Fruit fly (Drosophila melanogaster) whole organism, embryonic: ENCODE measurements around the gene CG32812.
A peak's percentile ranks its signal among the peaks of the same experiment; 100 is the strongest.

Experiments
- Abd-B ChIP-seq: fragments of 200-800 bp; sonication (Bioruptor generic); optimal IDR thresholded peaks from 2 replicates; lab custom pipeline; 2018; ENCODE audit warnings: missing biosample characterization, mild to moderate bottlenecking, missing genetic modification characterization, moderate library complexity
- B-H1 ChIP-seq: fragments of 200-800 bp; sonication (Bioruptor generic); IDR thresholded peaks from 3 replicates; pipeline ENCODE4 v1.3.6; 2022; ENCODE audit warnings: missing biosample characterization, missing genetic modification characterization
- CG10274 ChIP-seq: fragments of 200-800 bp; sonication (Bioruptor generic); optimal IDR thresholded peaks from 3 replicates; lab custom pipeline; 2017; ENCODE audit warnings: missing biosample characterization, mild to moderate bottlenecking, missing genetic modification characterization
- CG10979 ChIP-seq: fragments of 200-800 bp; sonication (Bioruptor generic); optimal IDR thresholded peaks from 2 replicates; lab custom pipeline; 2018; ENCODE audit warnings: missing biosample characterization, mild to moderate bottlenecking, missing genetic modification characterization, moderate library complexity
- CG13296 ChIP-seq: fragments of 200-800 bp; sonication (Bioruptor generic); optimal IDR thresholded peaks from 3 replicates; lab custom pipeline; 2018; ENCODE audit warnings: missing biosample characterization, mild to moderate bottlenecking, missing genetic modification characterization
- CG13424 ChIP-seq: fragments of 200-800 bp; sonication (Bioruptor generic); optimal IDR thresholded peaks from 2 replicates; lab custom pipeline; 2019; ENCODE audit warnings: missing biosample characterization, mild to moderate bottlenecking, missing genetic modification characterization, moderate library complexity
- CG13775 ChIP-seq: fragments of 200-800 bp; sonication (Bioruptor generic); optimal IDR thresholded peaks from 3 replicates; lab custom pipeline; 2017; ENCODE audit warnings: missing biosample characterization, mild to moderate bottlenecking, missing genetic modification characterization
- CG15696 ChIP-seq: fragments of 200-800 bp; sonication (Bioruptor generic); optimal IDR thresholded peaks from 2 replicates; lab custom pipeline; 2019; ENCODE audit warnings: missing biosample characterization, mild to moderate bottlenecking, missing genetic modification characterization, moderate library complexity
- CG17359 ChIP-seq: fragments of 200-800 bp; sonication (Bioruptor generic); optimal IDR thresholded peaks from 3 replicates; lab custom pipeline; 2018; ENCODE audit warnings: missing biosample characterization, mild to moderate bottlenecking, missing genetic modification characterization, moderate library complexity
- CG17385 ChIP-seq: fragments of 200-800 bp; sonication (Bioruptor generic); optimal IDR thresholded peaks from 3 replicates; lab custom pipeline; 2018; ENCODE audit warnings: missing biosample characterization, mild to moderate bottlenecking, missing genetic modification characterization
- CG17829 ChIP-seq: fragments of 200-800 bp; optimal IDR thresholded peaks from 2 replicates; lab custom pipeline; 2019; ENCODE audit warnings: missing biosample characterization, mild to moderate bottlenecking, missing genetic modification characterization, moderate library complexity
- CG31224 ChIP-seq: fragments of 200-800 bp; sonication (Bioruptor generic); IDR thresholded peaks from 2 replicates; pipeline ENCODE4 v1.3.6; 2022; ENCODE audit warnings: missing biosample characterization, missing genetic modification characterization
- CG3163 ChIP-seq: fragments of 200-800 bp; sonication (Bioruptor generic); optimal IDR thresholded peaks from 3 replicates; lab custom pipeline; 2016; ENCODE audit warnings: missing biosample characterization, missing genetic modification characterization
- CG4707 ChIP-seq: fragments of 200-800 bp; sonication (Bioruptor generic); optimal IDR thresholded peaks from 2 replicates; lab custom pipeline; 2018; ENCODE audit warnings: missing biosample characterization, mild to moderate bottlenecking, missing genetic modification characterization, moderate library complexity
- CG6254 ChIP-seq: fragments of 200-800 bp; sonication (Bioruptor generic); optimal IDR thresholded peaks from 3 replicates; lab custom pipeline; 2017; ENCODE audit warnings: mild to moderate bottlenecking, missing biosample characterization, missing genetic modification reagents, missing genetic modification characterization
- CG7556 ChIP-seq: fragments of 200-800 bp; sonication (Bioruptor generic); optimal IDR thresholded peaks from 2 replicates; lab custom pipeline; 2017; ENCODE audit warnings: missing biosample characterization, mild to moderate bottlenecking, missing genetic modification characterization
- CG7839 ChIP-seq: fragments of 200-800 bp; sonication (Bioruptor generic); optimal IDR thresholded peaks from 3 replicates; lab custom pipeline; 2018; ENCODE audit warnings: missing biosample characterization, mild to moderate bottlenecking, missing genetic modification characterization, moderate library complexity
- CG7928 ChIP-seq: fragments of 200-800 bp; sonication (Bioruptor generic); optimal IDR thresholded peaks from 2 replicates; lab custom pipeline; 2017; ENCODE audit warnings: missing biosample characterization, mild to moderate bottlenecking, missing genetic modification characterization
- CG8359 ChIP-seq: fragments of 200-800 bp; sonication (Bioruptor generic); optimal IDR thresholded peaks from 2 replicates; lab custom pipeline; 2017; ENCODE audit warnings: missing biosample characterization, mild to moderate bottlenecking, missing genetic modification characterization, borderline replicate concordance
- CG9609 ChIP-seq: fragments of 200-800 bp; sonication (Bioruptor generic); optimal IDR thresholded peaks from 3 replicates; lab custom pipeline; 2016; ENCODE audit warnings: missing biosample characterization, missing genetic modification characterization
- Dek ChIP-seq: fragments of 200-800 bp; sonication (Bioruptor generic); optimal IDR thresholded peaks from 3 replicates; lab custom pipeline; 2019; ENCODE audit warnings: missing biosample characterization, mild to moderate bottlenecking, missing genetic modification characterization, moderate library complexity
- Dip3 ChIP-seq: fragments of 200-800 bp; sonication (Bioruptor generic); optimal IDR thresholded peaks from 3 replicates; lab custom pipeline; 2016; ENCODE audit warnings: missing biosample characterization, missing genetic modification characterization
- Drgx ChIP-seq: fragments of 200-800 bp; sonication (Bioruptor generic); IDR thresholded peaks from 2 replicates; pipeline ENCODE4 v1.3.6; 2022; ENCODE audit warnings: missing biosample characterization, missing genetic modification characterization
- Hsf ChIP-seq: fragments of 200-800 bp; sonication (Bioruptor generic); optimal IDR thresholded peaks from 3 replicates; lab custom pipeline; 2016; ENCODE audit warnings: missing biosample characterization, missing genetic modification characterization
- Mes4 ChIP-seq: fragments of 200-800 bp; sonication (Bioruptor generic); optimal IDR thresholded peaks from 2 replicates; lab custom pipeline; 2016; ENCODE audit warnings: missing biosample characterization, missing genetic modification characterization
- Myb ChIP-seq: fragments of 200-800 bp; sonication (Bioruptor generic); optimal IDR thresholded peaks from 2 replicates; lab custom pipeline; 2016; ENCODE audit warnings: missing biosample characterization, missing genetic modification characterization
- Optix ChIP-seq: fragments of 200-800 bp; sonication (Bioruptor generic); IDR thresholded peaks from 3 replicates; pipeline ENCODE4 v1.3.6; 2022; ENCODE audit warnings: missing biosample characterization, missing genetic modification characterization
- Pdp1 ChIP-seq, 2 experiments: fragments of 200-800 bp; sonication (Bioruptor generic); optimal IDR thresholded peaks; 3 replicates each; lab custom pipeline; 2016; ENCODE audit warnings: missing biosample characterization in 2 of 2, missing genetic modification characterization in 2 of 2, mild to moderate bottlenecking in 1 of 2, moderate library complexity in 1 of 2
- Sin3A ChIP-seq: fragments of >200 bp; optimal IDR thresholded peaks from 2 replicates; lab custom pipeline; 2018
- Sox100B ChIP-seq: fragments of 200-800 bp; sonication (Bioruptor generic); optimal IDR thresholded peaks from 3 replicates; lab custom pipeline; 2018; ENCODE audit warnings: missing biosample characterization, mild to moderate bottlenecking, missing genetic modification characterization
- Sox102F ChIP-seq: fragments of 200-800 bp; sonication (Bioruptor generic); optimal IDR thresholded peaks from 2 replicates; lab custom pipeline; 2018; ENCODE audit warnings: missing biosample characterization, mild to moderate bottlenecking, missing genetic modification characterization, moderate library complexity
- Trl ChIP-seq, 3 experiments: fragments of >200 bp in 2 of 3; fragments of 200-800 bp in 1 of 3; sonication (Bioruptor generic) in 1 of 3; optimal IDR thresholded peaks; 2 replicates in 1 of 3; 3 replicates in 2 of 3; lab custom pipeline; 2016 to 2017; ENCODE audit warnings: missing biosample characterization in 1 of 3, missing genetic modification characterization in 1 of 3
- Xbp1 ChIP-seq: fragments of 200-800 bp; sonication (Bioruptor generic); optimal IDR thresholded peaks from 3 replicates; lab custom pipeline; 2016; ENCODE audit warnings: missing biosample characterization, mild to moderate bottlenecking, missing genetic modification characterization
- Xrp1 ChIP-seq: fragments of 200-800 bp; sonication (Bioruptor generic); IDR thresholded peaks from 2 replicates; pipeline ENCODE4 v1.3.6; 2022; ENCODE audit warnings: missing biosample characterization, missing genetic modification characterization
- dm ChIP-seq: fragments of 200-800 bp; sonication (Bioruptor generic); optimal IDR thresholded peaks from 3 replicates; lab custom pipeline; 2016; ENCODE audit warnings: missing biosample characterization, missing genetic modification characterization
- dmrt99B ChIP-seq: fragments of 200-800 bp; sonication (Bioruptor generic); optimal IDR thresholded peaks from 2 replicates; lab custom pipeline; 2018; ENCODE audit warnings: missing biosample characterization, mild to moderate bottlenecking, missing genetic modification characterization, moderate library complexity
- dysf ChIP-seq: fragments of 200-800 bp; sonication (Bioruptor generic); IDR thresholded peaks from 3 replicates; pipeline ENCODE4 v1.3.6; 2022; ENCODE audit warnings: missing biosample characterization, missing genetic modification characterization
- fd96Cb ChIP-seq: fragments of 200-800 bp; sonication (Bioruptor generic); optimal IDR thresholded peaks from 2 replicates; lab custom pipeline; 2018; ENCODE audit warnings: missing biosample characterization, mild to moderate bottlenecking, missing genetic modification characterization, moderate library complexity
- kay ChIP-seq: fragments of 200-800 bp; sonication (Bioruptor generic); optimal IDR thresholded peaks from 2 replicates; lab custom pipeline; 2016; ENCODE audit warnings: missing biosample characterization, missing genetic modification characterization
- lmd ChIP-seq: fragments of 200-800 bp; sonication (Bioruptor generic); IDR thresholded peaks from 2 replicates; pipeline ENCODE4 v1.3.6; 2022; ENCODE audit warnings: missing biosample characterization, missing genetic modification characterization
- lola ChIP-seq, 3 experiments: fragments of >200 bp in 2 of 3; fragments of 200-800 bp in 1 of 3; sonication (Bioruptor generic) in 1 of 3; optimal IDR thresholded peaks; 2 replicates each; lab custom pipeline; 2017 to 2019; ENCODE audit warnings: missing biosample characterization in 3 of 3, missing genetic modification characterization in 3 of 3, mild to moderate bottlenecking in 1 of 3, moderate library complexity in 1 of 3
- run ChIP-seq: fragments of 200-800 bp; sonication (Bioruptor generic); optimal IDR thresholded peaks from 3 replicates; lab custom pipeline; 2018; ENCODE audit warnings: missing biosample characterization, mild to moderate bottlenecking, missing genetic modification characterization
- sens ChIP-seq: fragments of 200-800 bp; sonication (Bioruptor generic); peaks from one replicate; lab custom pipeline; 2016; ENCODE audit warnings: missing biosample characterization, missing genetic modification characterization
- sim ChIP-seq: fragments of 200-800 bp; sonication (Bioruptor generic); IDR thresholded peaks from 2 replicates; pipeline ENCODE4 v1.3.6; 2022; ENCODE audit warnings: missing biosample characterization, missing genetic modification characterization
- sob ChIP-seq: fragments of 200-800 bp; sonication (Bioruptor generic); IDR thresholded peaks from 2 replicates; pipeline ENCODE4 v1.3.6; 2022; ENCODE audit warnings: missing biosample characterization, missing genetic modification characterization
- stwl ChIP-seq: fragments of 200-800 bp; sonication (Bioruptor generic); optimal IDR thresholded peaks from 3 replicates; lab custom pipeline; 2018; ENCODE audit warnings: missing biosample characterization, mild to moderate bottlenecking, missing genetic modification characterization, moderate library complexity
- sug ChIP-seq: fragments of 200-800 bp; optimal IDR thresholded peaks from 2 replicates; lab custom pipeline; 2019; ENCODE audit warnings: missing biosample characterization, mild to moderate bottlenecking, missing genetic modification characterization, moderate library complexity
- trh ChIP-seq: fragments of 200-800 bp; sonication (Bioruptor generic); optimal IDR thresholded peaks from 2 replicates; lab custom pipeline; 2016; ENCODE audit warnings: missing biosample characterization, missing genetic modification characterization
- unpg ChIP-seq: fragments of 200-800 bp; sonication (Bioruptor generic); optimal IDR thresholded peaks from 3 replicates; lab custom pipeline; 2018; ENCODE audit warnings: missing biosample characterization, mild to moderate bottlenecking, missing genetic modification characterization, moderate library complexity
- vvl ChIP-seq: fragments of 200-800 bp; sonication (Bioruptor generic); IDR thresholded peaks from 2 replicates; pipeline ENCODE4 v1.3.6; 2022; ENCODE audit warnings: missing biosample characterization, missing genetic modification characterization

The CG32812 gene

DNA sequence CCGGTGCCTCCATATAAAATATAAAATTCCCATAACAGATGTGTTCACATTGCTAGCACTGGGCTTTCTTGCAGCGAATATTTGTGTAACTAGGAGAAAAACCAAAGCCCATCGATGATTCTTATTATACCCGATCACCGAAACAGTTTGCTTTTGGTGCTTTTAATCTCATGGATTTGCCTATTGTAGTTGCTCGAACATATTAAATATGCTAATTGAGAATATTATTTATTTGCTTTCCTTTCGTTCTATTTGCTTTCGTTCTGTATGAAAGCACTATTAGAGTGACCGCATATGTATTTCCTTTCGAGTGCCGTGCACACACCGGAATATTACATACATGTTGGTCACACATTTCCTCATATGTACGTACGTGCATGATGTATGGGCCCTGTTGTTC lies 16.4 kb upstream of the CG32812 start (continued):
- TF ChIP-seq CG9609 (GFP tag; lab: Kevin White, UChicago) (no peak), Sox102F (GFP tag; lab: Kevin White, UChicago) (peak; percentile 13), lmd (peak; percentile 53), kay (GFP tag; lab: Kevin White, UChicago) (no peak), CG6254 (no peak), CG15696 (tag; lab: Kevin White, UChicago) (no peak), CG10979 (tag; lab: Kevin White, UChicago) (peak; percentile 50), B-H1 (GFP tag; lab: Robert Waterston, UW) (no peak), Xrp1 (GFP tag; lab: Robert Waterston, UW) (peak; percentile 56), CG7928 (GFP tag; lab: Kevin White, UChicago) (peak; percentile 5), CG10274 (GFP tag; lab: Kevin White, UChicago) (peak; percentile 7), sens (GFP tag; lab: Kevin White, UChicago) (peak; percentile 88), CG17829 (peak; percentile 9), CG13424 (tag; lab: Kevin White, UChicago) (peak; percentile 58), Dip3 (GFP tag; lab: Kevin White, UChicago) (peak; percentile 53), unpg (peak; percentile 34), Sin3A (lab: Kevin White, UChicago) (no peak), Drgx (0 out of 2 replicates have a peak, but pooled peaks have one; percentile 7), CG4707 (GFP tag; lab: Kevin White, UChicago) (no peak), Xbp1 (peak; percentile 4), Trl (optimal IDR thresholded peaks at IDR 0.05; lab: Kevin White, UChicago) (no peak), Trl (GFP tag; optimal IDR thresholded peaks at IDR 0.05; lab: Kevin White, UChicago) (peak; percentile 12), CG8359 (GFP tag; lab: Kevin White, UChicago) (no peak), CG7556 (GFP tag; lab: Kevin White, UChicago) (peak; percentile 41), trh (GFP tag; lab: Kevin White, UChicago) (no peak), CG13296 (GFP tag; lab: Kevin White, UChicago) (peak; percentile 38), CG13775 (GFP tag; lab: Kevin White, UChicago) (peak; percentile 49), Myb (GFP tag; lab: Kevin White, UChicago) (peak; percentile 14), Dek (tag; lab: Kevin White, UChicago) (peak; percentile 37), sim (no peak), lola (GFP tag; optimal IDR thresholded peaks at IDR 0.05; lab: Kevin White, UChicago) (peak in 1 of 3 experiments; percentile 15), vvl (peak; percentile 38; the same call in 1 of the 2 replicates), CG17359 (peak; percentile 22), Mes4 (GFP tag; lab: Kevin White, UChicago) (no peak), Sox100B (GFP tag; lab: Kevin White, UChicago) (peak; percentile 50), Hsf (GFP tag; lab: Kevin White, UChicago) (peak; percentile 20), CG7839 (peak; percentile 70), CG3163 (GFP tag; lab: Kevin White, UChicago) (no peak), Optix (GFP tag; lab: Robert Waterston, UW) (no peak), dmrt99B (tag; lab: Kevin White, UChicago) (peak; percentile 62), stwl (tag; lab: Kevin White, UChicago) (peak; percentile 71), run (tag; lab: Kevin White, UChicago) (no peak), sob (GFP tag; lab: Robert Waterston, UW) (0 out of 2 replicates have a peak, but pooled peaks have one; percentile 32), dysf (GFP tag; lab: Robert Waterston, UW) (peak; percentile 65), sug (tag; lab: Kevin White, UChicago) (peak; percentile 49), dm (GFP tag; lab: Kevin White, UChicago) (no peak), fd96Cb (tag; lab: Kevin White, UChicago) (peak; percentile 37), Pdp1 (GFP tag; optimal IDR thresholded peaks at IDR 0.05; lab: Kevin White, UChicago) (peak; percentile 11 to 14), CG17385 (GFP tag; lab: Kevin White, UChicago) (peak; percentile 43), Abd-B (peak; percentile 39), CG31224 (GFP tag; lab: Robert Waterston, UW) (0 out of 2 replicates have a peak, but pooled peaks have one; percentile 30)
